Worm (Caenorhabditis elegans) whole organism, L4 larva: Measurements from ENCODE around the gene coa-7.

ENCODE experiments used
- F26F4.8 ChIP-seq: fragments of 200-800 bp; sonication (Bioruptor generic); conservative IDR thresholded peaks from 2 replicates; pipeline ENCODE4 v1.3.6; 2022; ENCODE audit warnings: missing genetic modification characterization, missing compliant biosample characterization
- F37D6.2 ChIP-seq: sonication (generic microtip); optimal IDR thresholded peaks from 2 replicates; lab custom pipeline; 2016; ENCODE audit warnings: mild to moderate bottlenecking, missing genetic modification characterization, missing compliant biosample characterization
- T26A8.4 ChIP-seq: fragments of 200-800 bp; sonication (Bioruptor generic); IDR thresholded peaks from 2 replicates; pipeline ENCODE4 v1.3.6; 2022; ENCODE audit warnings: missing genetic modification characterization, missing compliant biosample characterization
- Y5F2A.4 ChIP-seq: fragments of 200-800 bp; sonication (Bioruptor generic); optimal IDR thresholded peaks from 2 replicates; lab custom pipeline; 2018; ENCODE audit warnings: mild to moderate bottlenecking, missing genetic modification characterization, missing compliant biosample characterization
- aha-1 ChIP-seq: fragments of 150-350 bp; peaks from one replicate; lab custom pipeline; 2014; ENCODE audit warnings: missing biosample characterization, missing genetic modification characterization
- ceh-32 ChIP-seq: sonication (generic microtip); optimal IDR thresholded peaks from 2 replicates; lab custom pipeline; 2016; ENCODE audit warnings: mild to moderate bottlenecking, missing genetic modification characterization, missing compliant biosample characterization; ENCODE audit not compliant: poor library complexity
- ctbp-1 ChIP-seq: fragments of 200-800 bp; sonication (Bioruptor generic); IDR thresholded peaks from 2 replicates; pipeline ENCODE4 v1.3.6; 2022; ENCODE audit warnings: missing genetic modification reagents, missing genetic modification characterization, missing compliant biosample characterization
- daf-12 ChIP-seq: fragments of 150-350 bp; optimal IDR thresholded peaks from 2 replicates; lab custom pipeline; 2014; ENCODE audit warnings: missing biosample characterization, missing genetic modification reagents, missing genetic modification characterization
- daf-16 ChIP-seq, 3 experiments: sonication (generic microtip); optimal IDR thresholded peaks; 2 replicates each; lab custom pipeline; 2016 to 2017; ENCODE audit warnings: missing genetic modification characterization in 3 of 3, missing genetic modification reagents in 3 of 3, mild to moderate bottlenecking in 2 of 3, missing compliant biosample characterization in 2 of 3, missing biosample characterization in 1 of 3, moderate library complexity in 1 of 3
- daf-8 ChIP-seq: fragments of 200-800 bp; sonication (Bioruptor generic); IDR thresholded peaks from 2 replicates; pipeline ENCODE4 v1.3.6; 2022; ENCODE audit warnings: missing genetic modification characterization, missing compliant biosample characterization
- dmd-6 ChIP-seq: fragments of 200-800 bp; sonication (Bioruptor generic); IDR thresholded peaks from 2 replicates; pipeline ENCODE4 v1.3.6; 2022; ENCODE audit warnings: missing genetic modification reagents, missing genetic modification characterization, missing compliant biosample characterization
- dmd-9 ChIP-seq: fragments of 200-800 bp; sonication (Bioruptor generic); IDR thresholded peaks from 2 replicates; pipeline ENCODE4 v1.3.6; 2022; ENCODE audit warnings: missing genetic modification reagents, missing genetic modification characterization, missing compliant biosample characterization
- dpl-1 ChIP-seq: fragments of 150-350 bp; optimal IDR thresholded peaks from 2 replicates; lab custom pipeline; 2014; ENCODE audit warnings: missing biosample characterization, missing genetic modification reagents, missing genetic modification characterization
- duxl-1 ChIP-seq: sonication (generic microtip); optimal IDR thresholded peaks from 2 replicates; lab custom pipeline; 2016; ENCODE audit warnings: mild to moderate bottlenecking, missing genetic modification characterization, moderate library complexity, missing compliant biosample characterization; ENCODE audit not compliant: poor library complexity
- dve-1 ChIP-seq: sonication (generic microtip); optimal IDR thresholded peaks from 2 replicates; lab custom pipeline; 2017; ENCODE audit warnings: antibody characterized with exemption, mild to moderate bottlenecking, missing genetic modification characterization, missing compliant biosample characterization; ENCODE audit not compliant: insufficient read depth
- egl-27 ChIP-seq: sonication (generic microtip); optimal IDR thresholded peaks from 3 replicates; lab custom pipeline; 2017; ENCODE audit warnings: missing biosample characterization, missing genetic modification reagents, missing genetic modification characterization
- egl-43 ChIP-seq: fragments of 200-800 bp; sonication (Bioruptor generic); IDR thresholded peaks from 2 replicates; pipeline ENCODE4 v1.3.6; 2022; ENCODE audit warnings: missing genetic modification reagents, missing genetic modification characterization, missing compliant biosample characterization
- gei-8 ChIP-seq: fragments of 200-800 bp; sonication (Bioruptor generic); optimal IDR thresholded peaks from 2 replicates; lab custom pipeline; 2018; ENCODE audit warnings: mild to moderate bottlenecking, missing genetic modification characterization, missing compliant biosample characterization
- hlh-11 ChIP-seq: fragments of 200-800 bp; sonication (Bioruptor generic); optimal IDR thresholded peaks from 2 replicates; lab custom pipeline; 2018; ENCODE audit warnings: mild to moderate bottlenecking, missing genetic modification characterization, missing compliant biosample characterization
- lin-13 ChIP-seq: fragments of 150-350 bp; optimal IDR thresholded peaks from 2 replicates; lab custom pipeline; 2014; ENCODE audit warnings: missing biosample characterization, missing genetic modification reagents, missing genetic modification characterization
- lir-3 ChIP-seq: sonication (generic microtip); optimal IDR thresholded peaks from 2 replicates; lab custom pipeline; 2016; ENCODE audit warnings: mild to moderate bottlenecking, missing genetic modification characterization, missing compliant biosample characterization
- lsy-2 ChIP-seq, 2 experiments: fragments of 150-350 bp in 1 of 2; sonication (generic microtip) in 1 of 2; optimal IDR thresholded peaks; 2 replicates each; lab custom pipeline; 2014 to 2017; ENCODE audit warnings: missing biosample characterization in 2 of 2, missing genetic modification characterization in 2 of 2
- madf-9 ChIP-seq: fragments of 200-800 bp; sonication (Bioruptor generic); conservative IDR thresholded peaks from 2 replicates; pipeline ENCODE4 v1.3.6; 2022; ENCODE audit warnings: missing genetic modification reagents, missing genetic modification characterization, missing compliant biosample characterization
- mdl-1 ChIP-seq, 2 experiments: fragments of 150-350 bp in 1 of 2; sonication (generic microtip) in 1 of 2; optimal IDR thresholded peaks; 2 replicates each; lab custom pipeline; 2014 to 2017; ENCODE audit warnings: missing biosample characterization in 2 of 2, missing genetic modification characterization in 2 of 2
- mdt-29 ChIP-seq: fragments of 200-800 bp; sonication (Bioruptor generic); IDR thresholded peaks from 2 replicates; pipeline ENCODE4 v1.3.6; 2022; ENCODE audit warnings: missing genetic modification reagents, missing genetic modification characterization, missing compliant biosample characterization
- mes-2 ChIP-seq: sonication (generic microtip); optimal IDR thresholded peaks from 2 replicates; lab custom pipeline; 2016; ENCODE audit warnings: missing genotype, mild to moderate bottlenecking, missing genetic modification characterization, missing compliant biosample characterization; ENCODE audit not compliant: poor library complexity, severe bottlenecking
- mxl-2 ChIP-seq: fragments of 200-800 bp; sonication (Bioruptor generic); conservative IDR thresholded peaks from 2 replicates; pipeline ENCODE4 v1.3.6; 2022; ENCODE audit warnings: missing genetic modification reagents, missing genetic modification characterization, missing compliant biosample characterization
- mxl-3 ChIP-seq: fragments of 200-800 bp; sonication (Bioruptor generic); optimal IDR thresholded peaks from 2 replicates; lab custom pipeline; 2018; ENCODE audit warnings: mild to moderate bottlenecking, missing genetic modification characterization, missing compliant biosample characterization
- nhr-102 ChIP-seq: sonication (generic microtip); optimal IDR thresholded peaks from 2 replicates; lab custom pipeline; 2016; ENCODE audit warnings: mild to moderate bottlenecking, missing genetic modification characterization, moderate library complexity, missing compliant biosample characterization
- nhr-111 ChIP-seq: fragments of 200-800 bp; sonication (Bioruptor generic); optimal IDR thresholded peaks from 2 replicates; lab custom pipeline; 2018; ENCODE audit warnings: mild to moderate bottlenecking, missing genetic modification characterization, missing compliant biosample characterization
- nhr-28 ChIP-seq: fragments of 150-350 bp; optimal IDR thresholded peaks from 2 replicates; lab custom pipeline; 2014; ENCODE audit warnings: missing biosample characterization, missing genetic modification characterization
- nhr-41 ChIP-seq: fragments of 200-800 bp; sonication (Bioruptor generic); IDR thresholded peaks from 2 replicates; pipeline ENCODE4 v1.3.6; 2022; ENCODE audit warnings: missing genetic modification reagents, missing genetic modification characterization, missing compliant biosample characterization
- nhr-48 ChIP-seq: sonication (generic microtip); optimal IDR thresholded peaks from 2 replicates; lab custom pipeline; 2016; ENCODE audit warnings: mild to moderate bottlenecking, missing genetic modification characterization, missing compliant biosample characterization
- nhr-77 ChIP-seq: fragments of 150-350 bp; optimal IDR thresholded peaks from 2 replicates; lab custom pipeline; 2014; ENCODE audit warnings: missing biosample characterization, missing genetic modification characterization
- php-3 ChIP-seq: fragments of 200-800 bp; sonication (Bioruptor generic); IDR thresholded peaks from 2 replicates; pipeline ENCODE4 v1.3.6; 2022; ENCODE audit warnings: missing genetic modification reagents, missing genetic modification characterization, missing compliant biosample characterization
- pqm-1 ChIP-seq: sonication (generic microtip); optimal IDR thresholded peaks from 2 replicates; lab custom pipeline; 2017; ENCODE audit warnings: missing biosample characterization, missing genetic modification characterization
- rbr-2 ChIP-seq: sonication (generic microtip); optimal IDR thresholded peaks from 2 replicates; lab custom pipeline; 2016; ENCODE audit warnings: missing genotype, missing genetic modification characterization, missing compliant biosample characterization
- set-16 ChIP-seq: fragments of 200-800 bp; sonication (Bioruptor generic); IDR thresholded peaks from 2 replicates; pipeline ENCODE4 v1.3.6; 2022; ENCODE audit warnings: missing genetic modification reagents, missing genetic modification characterization, missing compliant biosample characterization
- skn-1 ChIP-seq: fragments of 150-350 bp; optimal IDR thresholded peaks from 2 replicates; lab custom pipeline; 2014; ENCODE audit warnings: missing biosample characterization, missing genetic modification characterization
- snpc-1.2 ChIP-seq: fragments of 200-800 bp; sonication (Bioruptor generic); IDR thresholded peaks from 2 replicates; pipeline ENCODE4 v1.3.6; 2022; ENCODE audit warnings: missing genetic modification reagents, missing genetic modification characterization, missing compliant biosample characterization
- spr-1 ChIP-seq: sonication (generic microtip); optimal IDR thresholded peaks from 2 replicates; lab custom pipeline; 2016; ENCODE audit warnings: mild to moderate bottlenecking, missing genetic modification characterization, missing compliant biosample characterization
- tag-97 ChIP-seq: fragments of 200-800 bp; sonication (Bioruptor generic); IDR thresholded peaks from 2 replicates; pipeline ENCODE4 v1.3.6; 2022; ENCODE audit warnings: missing genetic modification characterization, missing compliant biosample characterization
- tra-1 ChIP-seq: fragments of 200-800 bp; sonication (Bioruptor generic); IDR thresholded peaks from 2 replicates; pipeline ENCODE4 v1.3.6; 2022; ENCODE audit warnings: missing genetic modification reagents, missing genetic modification characterization, missing compliant biosample characterization
- unc-130 ChIP-seq: sonication (generic microtip); optimal IDR thresholded peaks from 2 replicates; lab custom pipeline; 2016; ENCODE audit warnings: missing genetic modification reagents, missing genetic modification characterization, missing compliant biosample characterization
- unc-39 ChIP-seq: sonication (generic microtip); optimal IDR thresholded peaks from 2 replicates; lab custom pipeline; 2017; ENCODE audit warnings: missing biosample characterization, missing genetic modification characterization
- vab-7 ChIP-seq: fragments of 200-800 bp; sonication (Bioruptor generic); IDR thresholded peaks from 2 replicates; pipeline ENCODE4 v1.3.6; 2022; ENCODE audit warnings: missing genetic modification reagents, missing genetic modification characterization, missing compliant biosample characterization
- zag-1 ChIP-seq: fragments of 150-350 bp; optimal IDR thresholded peaks from 2 replicates; lab custom pipeline; 2014; ENCODE audit warnings: missing biosample characterization, missing genetic modification characterization
- zfp-2 ChIP-seq: sonication (generic microtip); optimal IDR thresholded peaks from 2 replicates; lab custom pipeline; 2016; ENCODE audit warnings: mild to moderate bottlenecking, missing genetic modification characterization, missing compliant biosample characterization
- zfp-3 ChIP-seq: fragments of 200-800 bp; sonication (Bioruptor generic); conservative IDR thresholded peaks from 2 replicates; pipeline ENCODE4 v1.3.6; 2022; ENCODE audit warnings: missing genetic modification reagents, missing genetic modification characterization, missing compliant biosample characterization

The coa-7 gene

ce11 chrII:11619895-11620439, 31.0 kb downstream of the coa-7 start (continued):
- TF ChIP-seq daf-12 (tag; lab: Kevin White, UChicago) (no peak), php-3 (GFP tag; lab: Robert Waterston, UW) (no peak), lsy-2 (tag; optimal IDR thresholded peaks at IDR 0.05; lab: Kevin White, UChicago) (peak; percentile 64 to 70), nhr-28 (tag; lab: Kevin White, UChicago) (peak; percentile 90), set-16 (GFP tag; lab: Robert Waterston, UW) (peak; percentile 99), dpl-1 (peak; percentile 36), spr-1 (tag; lab: Kevin White, UChicago) (peak; percentile 46), unc-39 (no peak), zfp-2 (tag; lab: Kevin White, UChicago) (peak; percentile 40), gei-8 (GFP tag; lab: Kevin White, UChicago) (peak; percentile 24), aha-1 (tag; lab: Kevin White, UChicago) (peak; percentile 96), T26A8.4 (peak; percentile 75; the same call in 1 of the 2 replicates), skn-1 (tag; lab: Kevin White, UChicago) (no peak), mxl-3 (GFP tag; lab: Kevin White, UChicago) (peak; percentile 93), mdt-29 (GFP tag; lab: Robert Waterston, UW) (peak; percentile 45; the same call in 1 of the 2 replicates), egl-43 (GFP tag; lab: Robert Waterston, UW) (peak; percentile 84), vab-7 (GFP tag; lab: Robert Waterston, UW) (peak; percentile 60; the same call in 1 of the 2 replicates), mdl-1 (tag; optimal IDR thresholded peaks at IDR 0.05; lab: Kevin White, UChicago) (peak; percentile 86 to 87), duxl-1 (tag; lab: Kevin White, UChicago) (peak; percentile 8), lir-3 (tag; lab: Kevin White, UChicago) (peak; percentile 9), nhr-41 (GFP tag; lab: Robert Waterston, UW) (no peak), zfp-3 (GFP tag; lab: Robert Waterston, UW) (no peak), nhr-48 (peak; percentile 90), dmd-6 (GFP tag; lab: Robert Waterston, UW) (peak; percentile 91), mxl-2 (GFP tag; lab: Robert Waterston, UW) (no peak), F37D6.2 (tag; lab: Kevin White, UChicago) (peak; percentile 77), F26F4.8 (GFP tag; lab: Robert Waterston, UW) (no peak), egl-27 (tag; lab: Kevin White, UChicago) (no peak), Y5F2A.4 (no peak), ctbp-1 (GFP tag; lab: Robert Waterston, UW) (peak; percentile 81), zag-1 (tag; lab: Kevin White, UChicago) (no peak), dve-1 (tag; lab: Kevin White, UChicago) (peak; percentile 76), unc-130 (GFP tag; lab: Kevin White, UChicago) (no peak), hlh-11 (tag; lab: Kevin White, UChicago) (peak; percentile 97), tra-1 (GFP tag; lab: Robert Waterston, UW) (peak; percentile 86), nhr-111 (GFP tag; lab: Kevin White, UChicago) (no peak), lin-13 (GFP tag; lab: Kevin White, UChicago) (peak; percentile 53), pqm-1 (tag; lab: Kevin White, UChicago) (peak; percentile 43), snpc-1.2 (GFP tag; lab: Robert Waterston, UW) (peak; percentile 54; the same call in 1 of the 2 replicates), madf-9 (GFP tag; lab: Robert Waterston, UW) (peak; percentile 17; the same call in 1 of the 2 replicates), daf-16 (GFP tag; optimal IDR thresholded peaks at IDR 0.05; lab: Kevin White, UChicago) (peak; percentile 37 to 82), daf-16 (tag; optimal IDR thresholded peaks at IDR 0.05; lab: Kevin White, UChicago) (peak; percentile 43), ceh-32 (peak; percentile 16), rbr-2 (tag; lab: Kevin White, UChicago) (peak; percentile 91), daf-8 (no peak), nhr-77 (tag; lab: Kevin White, UChicago) (peak; percentile 47), mes-2 (tag; lab: Kevin White, UChicago) (peak; percentile 56), nhr-102 (tag; lab: Kevin White, UChicago) (peak; percentile 41), tag-97 (GFP tag; lab: Robert Waterston, UW) (0 out of 2 replicates have a peak, but pooled peaks have one; percentile 7), dmd-9 (GFP tag; lab: Robert Waterston, UW) (no peak)
